Worm (Caenorhabditis elegans) whole organism, midembryonic: Measurements from ENCODE around the gene gcy-15.
"Not testable (repeated sequence)": the region's sequence is repeated elsewhere in the genome, so short reads cannot be mapped to it uniquely, and the experiment has no call there.

Source experiments
- T22C8.4 ChIP-seq: fragments of 200-800 bp; sonication (Bioruptor generic); IDR thresholded peaks from 2 replicates; pipeline ENCODE4 v1.3.6; 2022; ENCODE audit warnings: missing genetic modification characterization, missing compliant biosample characterization
- cog-1 ChIP-seq: sonication (generic microtip); optimal IDR thresholded peaks from 2 replicates; lab custom pipeline; 2016; ENCODE audit warnings: missing genetic modification characterization, missing compliant biosample characterization
- med-1 ChIP-seq: sonication (generic microtip); optimal IDR thresholded peaks from 2 replicates; lab custom pipeline; 2017; ENCODE audit warnings: missing genetic modification characterization, mild to moderate bottlenecking, missing compliant biosample characterization, antibody characterized with exemption, missing genetic modification reagents; ENCODE audit not compliant: insufficient read depth
- ref-1 ChIP-seq: fragments of 200-800 bp; sonication (Bioruptor generic); conservative IDR thresholded peaks from 2 replicates; pipeline ENCODE4 v1.3.6; 2022; ENCODE audit warnings: missing genetic modification reagents, missing genetic modification characterization, missing compliant biosample characterization
- tab-1 ChIP-seq: fragments of 200-800 bp; sonication (Bioruptor generic); IDR thresholded peaks from 2 replicates; pipeline ENCODE4 v1.3.6; 2022; ENCODE audit warnings: missing genetic modification characterization, missing compliant biosample characterization
- ztf-23 ChIP-seq: fragments of 200-800 bp; sonication (Bioruptor generic); IDR thresholded peaks from 2 replicates; pipeline ENCODE4 v1.3.6; 2022; ENCODE audit warnings: missing genetic modification reagents, missing genetic modification characterization, missing compliant biosample characterization
- ztf-29 ChIP-seq: fragments of 200-800 bp; sonication (Bioruptor generic); IDR thresholded peaks from 2 replicates; pipeline ENCODE4 v1.3.6; 2022; ENCODE audit warnings: missing genetic modification reagents, missing genetic modification characterization, missing compliant biosample characterization

DNA sequence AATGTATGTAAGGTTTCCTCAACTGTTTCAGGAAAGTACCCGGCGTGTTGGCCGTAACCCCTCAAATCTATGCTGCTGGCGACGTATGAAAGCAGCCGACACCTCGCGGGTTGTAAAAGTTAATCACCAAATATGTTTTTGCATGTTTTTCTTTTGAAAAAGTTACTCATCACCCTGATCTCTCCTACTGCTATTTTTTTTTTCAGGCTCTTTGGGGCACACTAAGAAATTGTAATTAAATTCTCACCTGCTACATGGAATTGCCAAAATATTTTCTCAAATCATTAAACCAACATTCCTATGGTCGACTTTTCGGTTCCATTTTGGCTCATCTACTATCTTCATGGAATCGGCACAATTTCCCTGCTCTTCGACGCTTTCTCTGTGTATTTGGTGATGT is 12.0 kb downstream of the gcy-15 start, which contains the start of gene sri-78:
- TF ChIP-seq ztf-23; T22C8.4 (GFP tag; lab: Robert Waterston, UW); ref-1; cog-1; ztf-29 (GFP tag; lab: Robert Waterston, UW); med-1 (GFP tag; lab: Kevin White, UChicago); tab-1 (GFP tag; lab: Robert Waterston, UW): not testable (repeated sequence)
